Worm (Caenorhabditis elegans): ENCODE measurements around the gene lit-1.

lit-1 gene

ce11 chrIII:13713807-13714206, 12.0 kb downstream of the lit-1 start:
- TF ChIP-seq elt-3 (tag; optimal IDR thresholded peaks at IDR 0.05) (no peak), ces-1 (GFP tag; optimal IDR thresholded peaks at IDR 0.05) (no peak), snpc-4 (tag; optimal IDR thresholded peaks at IDR 0.05) (no peak), mls-2 (tag; optimal IDR thresholded peaks at IDR 0.05) (no peak), ceh-39 (tag; optimal IDR thresholded peaks at IDR 0.05) (no peak), blmp-1 (tag; optimal IDR thresholded peaks at IDR 0.05) (no peak), pha-4 (tag; optimal IDR thresholded peaks at IDR 0.05) (no peak), elt-1 (tag; optimal IDR thresholded peaks at IDR 0.05; ENCODE audit: borderline replicate concordance, insufficient read depth) (no peak), unc-120 (tag; optimal IDR thresholded peaks at IDR 0.05; ENCODE audit: poor library complexity, severe bottlenecking) (no peak), mep-1 (tag; optimal IDR thresholded peaks at IDR 0.05) (no peak), nhr-12 (tag; optimal IDR thresholded peaks at IDR 0.05) (no peak), ceh-83 (GFP tag; optimal IDR thresholded peaks at IDR 0.05) (no peak), cnd-1 (tag; optimal IDR thresholded peaks at IDR 0.05) (peak; percentile 5), ham-2 (GFP tag; optimal IDR thresholded peaks at IDR 0.05) (peak; percentile 5), M03D4.4 (tag; optimal IDR thresholded peaks at IDR 0.05) (peak; percentile 21), sptf-1 (tag; optimal IDR thresholded peaks at IDR 0.05) (peak; percentile 33), nhr-237 (tag; optimal IDR thresholded peaks at IDR 0.05) (no peak), ceh-43 (GFP tag; optimal IDR thresholded peaks at IDR 0.05) (no peak), flh-1 (GFP tag; optimal IDR thresholded peaks at IDR 0.05) (no peak), sem-2 (GFP tag; optimal IDR thresholded peaks at IDR 0.05) (peak; percentile 1), zip-8 (tag; optimal IDR thresholded peaks at IDR 0.05) (no peak), unc-62 (GFP tag; optimal IDR thresholded peaks at IDR 0.05) (no peak), unc-39 (tag; optimal IDR thresholded peaks at IDR 0.05) (no peak), lin-32 (GFP tag; optimal IDR thresholded peaks at IDR 0.05) (no peak), nhr-2 (tag; optimal IDR thresholded peaks at IDR 0.05) (no peak)

ce11 chrIII:13714950-13715349, 13.2 kb downstream of the lit-1 start:
- TF ChIP-seq elt-3 (tag; optimal IDR thresholded peaks at IDR 0.05) (no peak), nhr-28 (tag; optimal IDR thresholded peaks at IDR 0.05) (no peak), ceh-43 (GFP tag; optimal IDR thresholded peaks at IDR 0.05) (no peak), ham-2 (GFP tag; optimal IDR thresholded peaks at IDR 0.05) (no peak), elt-1 (tag; optimal IDR thresholded peaks at IDR 0.05; ENCODE audit: borderline replicate concordance, insufficient read depth) (no peak), nhr-12 (tag; optimal IDR thresholded peaks at IDR 0.05) (no peak), pha-4 (tag; optimal IDR thresholded peaks at IDR 0.05) (no peak), mls-2 (tag; optimal IDR thresholded peaks at IDR 0.05) (no peak), unc-39 (tag; optimal IDR thresholded peaks at IDR 0.05) (no peak)

- no peak for TF ChIP-seq pha-4 (tag; optimal IDR thresholded peaks at IDR 0.05)
Measured at ce11 chrIII:13716266-13716665, 14.5 kb downstream of the lit-1 start.

ce11 chrIII:13716831-13717230, 15.0 kb downstream of the lit-1 start:
- TF ChIP-seq ham-2 (GFP tag; optimal IDR thresholded peaks at IDR 0.05) (no peak), blmp-1 (tag; optimal IDR thresholded peaks at IDR 0.05) (no peak), mls-2 (tag; optimal IDR thresholded peaks at IDR 0.05) (no peak), ceh-43 (GFP tag; optimal IDR thresholded peaks at IDR 0.05) (no peak), ces-1 (GFP tag; optimal IDR thresholded peaks at IDR 0.05) (no peak), nhr-28 (tag; optimal IDR thresholded peaks at IDR 0.05) (no peak), lsy-2 (tag; optimal IDR thresholded peaks at IDR 0.05) (no peak), hlh-1 (tag; optimal IDR thresholded peaks at IDR 0.05) (no peak), M03D4.4 (tag; optimal IDR thresholded peaks at IDR 0.05) (no peak), nhr-237 (tag; optimal IDR thresholded peaks at IDR 0.05) (no peak), bed-3 (GFP tag; optimal IDR thresholded peaks at IDR 0.05) (no peak), ztf-11 (tag; optimal IDR thresholded peaks at IDR 0.05) (no peak), zip-8 (tag; optimal IDR thresholded peaks at IDR 0.05) (no peak), mep-1 (tag; optimal IDR thresholded peaks at IDR 0.05) (no peak)

DNA sequence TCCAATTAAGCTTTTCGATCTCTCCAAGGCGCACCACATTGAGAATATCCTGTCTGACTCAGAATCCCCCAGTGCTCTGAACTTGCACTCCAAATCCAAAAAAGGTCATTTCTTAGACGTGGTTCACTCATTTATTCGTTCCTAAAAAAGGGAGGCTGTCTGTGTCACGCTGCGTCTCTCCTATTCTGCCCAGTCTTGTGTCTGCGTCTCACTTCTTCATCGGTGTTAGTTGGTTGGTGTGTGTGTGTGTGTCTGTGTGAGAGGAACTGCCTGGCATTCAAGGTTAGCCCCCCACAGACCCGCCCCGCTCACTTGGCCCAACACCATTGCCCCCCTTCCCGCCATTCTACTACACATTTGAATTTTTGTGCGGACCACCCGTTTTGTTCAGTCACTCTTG, 15.7 kb downstream of the lit-1 start:
- no peak for TF ChIP-seq ceh-83 (GFP tag; optimal IDR thresholded peaks at IDR 0.05)
- peak; percentile 30 for TF ChIP-seq unc-62 (GFP tag; optimal IDR thresholded peaks at IDR 0.05)
- TF ChIP-seq mep-1 (tag; optimal IDR thresholded peaks at IDR 0.05) = peak; percentile 8
- TF ChIP-seq zip-8 (tag; optimal IDR thresholded peaks at IDR 0.05) = no peak
- TF ChIP-seq sptf-1 (tag; optimal IDR thresholded peaks at IDR 0.05) = peak; percentile 17
- TF ChIP-seq nhr-76 (tag; optimal IDR thresholded peaks at IDR 0.05) = no peak
- peak; percentile 55 for TF ChIP-seq ces-1 (GFP tag; optimal IDR thresholded peaks at IDR 0.05)
- TF ChIP-seq nhr-28 (tag; optimal IDR thresholded peaks at IDR 0.05) = no peak
- TF ChIP-seq sem-2 (GFP tag; optimal IDR thresholded peaks at IDR 0.05) = no peak
- TF ChIP-seq nhr-2 (tag; optimal IDR thresholded peaks at IDR 0.05) = peak; percentile 74
- TF ChIP-seq mls-2 (tag; optimal IDR thresholded peaks at IDR 0.05) = peak; percentile 73
- TF ChIP-seq snpc-4 (tag; optimal IDR thresholded peaks at IDR 0.05) = no peak
- peak; percentile 55 for TF ChIP-seq pha-4 (tag; optimal IDR thresholded peaks at IDR 0.05)
- no peak for TF ChIP-seq bed-3 (GFP tag; optimal IDR thresholded peaks at IDR 0.05)
- TF ChIP-seq tbx-8 (GFP tag; optimal IDR thresholded peaks at IDR 0.05) = no peak
- TF ChIP-seq cnd-1 (tag; optimal IDR thresholded peaks at IDR 0.05) = peak; percentile 53
- TF ChIP-seq M03D4.4 (tag; optimal IDR thresholded peaks at IDR 0.05) = peak; percentile 53
- no peak for TF ChIP-seq nhr-12 (tag; optimal IDR thresholded peaks at IDR 0.05)
- peak; percentile 84 for TF ChIP-seq ham-2 (GFP tag; optimal IDR thresholded peaks at IDR 0.05)
- no peak for TF ChIP-seq elt-3 (tag; optimal IDR thresholded peaks at IDR 0.05)
- TF ChIP-seq ztf-11 (tag; optimal IDR thresholded peaks at IDR 0.05) = peak; percentile 5
- TF ChIP-seq drap-1 (GFP tag; optimal IDR thresholded peaks at IDR 0.05) = peak; percentile 69
- TF ChIP-seq ceh-43 (GFP tag; optimal IDR thresholded peaks at IDR 0.05) = no peak
- peak; percentile 34 for TF ChIP-seq lsy-2 (tag; optimal IDR thresholded peaks at IDR 0.05)
- no peak for TF ChIP-seq nhr-237 (tag; optimal IDR thresholded peaks at IDR 0.05)
- peak; percentile 10 for TF ChIP-seq lin-32 (GFP tag; optimal IDR thresholded peaks at IDR 0.05)
- TF ChIP-seq lin-13 (tag; optimal IDR thresholded peaks at IDR 0.05) = peak; percentile 56
- TF ChIP-seq flh-1 (GFP tag; optimal IDR thresholded peaks at IDR 0.05) = peak; percentile 24
- no peak for TF ChIP-seq elt-1 (tag; optimal IDR thresholded peaks at IDR 0.05; ENCODE audit: borderline replicate concordance, insufficient read depth)
- peak; percentile 99 for TF ChIP-seq unc-120 (tag; optimal IDR thresholded peaks at IDR 0.05; ENCODE audit: poor library complexity, severe bottlenecking)
- no peak for TF ChIP-seq mab-5 (tag; optimal IDR thresholded peaks at IDR 0.05)
- TF ChIP-seq ceh-39 (tag; optimal IDR thresholded peaks at IDR 0.05) = no peak
- peak; percentile 32 for TF ChIP-seq hlh-1 (tag; optimal IDR thresholded peaks at IDR 0.05)

All from whole organism, mixed stage, embryonic.